Worm (Caenorhabditis elegans): ENCODE measurements around the gene ugt-66.

DNA sequence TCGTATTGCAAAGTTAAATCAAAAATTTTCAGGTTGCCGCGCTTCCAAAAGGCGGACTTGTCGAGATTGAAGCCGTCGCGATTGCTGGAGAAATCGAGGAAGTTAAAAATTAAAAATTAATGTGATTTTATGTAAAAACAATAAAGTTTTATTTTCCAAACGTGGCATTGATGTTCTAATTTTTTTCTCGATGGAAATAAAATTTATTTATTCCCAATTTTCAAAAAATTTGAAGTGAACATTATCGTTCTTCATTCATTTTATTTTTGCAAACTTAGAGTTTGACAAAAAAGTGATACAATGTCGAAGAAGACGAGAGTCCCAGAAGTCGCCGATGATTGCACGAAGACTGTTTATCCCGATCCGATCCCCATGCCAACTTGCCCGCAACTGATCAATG, 14.6 kb upstream of the ugt-66 start, which contains the start of gene C23G10.1:
- no peak for TF ChIP-seq unc-39 (tag; optimal IDR thresholded peaks at IDR 0.05)
- no peak for TF ChIP-seq elt-3 (tag; optimal IDR thresholded peaks at IDR 0.05)
- no peak for TF ChIP-seq unc-62 (GFP tag; optimal IDR thresholded peaks at IDR 0.05)
- TF ChIP-seq nhr-12 (tag; optimal IDR thresholded peaks at IDR 0.05), result no peak
- TF ChIP-seq sptf-1 (tag; optimal IDR thresholded peaks at IDR 0.05), result no peak
- TF ChIP-seq ces-1 (GFP tag; optimal IDR thresholded peaks at IDR 0.05), result no peak
- TF ChIP-seq lsy-2 (tag; optimal IDR thresholded peaks at IDR 0.05), result no peak
- TF ChIP-seq ztf-11 (tag; optimal IDR thresholded peaks at IDR 0.05), result no peak
- no peak for TF ChIP-seq nhr-28 (tag; optimal IDR thresholded peaks at IDR 0.05)
